Fruit fly (Drosophila melanogaster) whole organism, adult: ENCODE measurements around the gene Proc.

Source experiments
- CG12768 ChIP-seq: fragments of 200-800 bp; sonication (Bioruptor generic); optimal IDR thresholded peaks from 2 replicates; lab custom pipeline; 2017; ENCODE audit warnings: missing biosample characterization, missing genetic modification characterization, mild to moderate bottlenecking, moderate library complexity, missing genetic modification reagents
- CG1620 ChIP-seq: fragments of 200-800 bp; sonication (Bioruptor generic); optimal IDR thresholded peaks from 2 replicates; lab custom pipeline; 2016; ENCODE audit warnings: missing biosample characterization, missing genetic modification characterization
- CG33017 ChIP-seq: fragments of 200-800 bp; sonication (Bioruptor generic); optimal IDR thresholded peaks from 2 replicates; lab custom pipeline; 2018; ENCODE audit warnings: missing biosample characterization, mild to moderate bottlenecking, missing genetic modification characterization, moderate library complexity
- CG7045 ChIP-seq: fragments of 200-800 bp; sonication (Bioruptor generic); optimal IDR thresholded peaks from 2 replicates; lab custom pipeline; 2017; ENCODE audit warnings: missing biosample characterization, mild to moderate bottlenecking, missing genetic modification characterization
- CG7101 ChIP-seq: fragments of 200-800 bp; sonication (Bioruptor generic); optimal IDR thresholded peaks from 2 replicates; lab custom pipeline; 2018; ENCODE audit warnings: missing biosample characterization, mild to moderate bottlenecking, missing genetic modification characterization, moderate library complexity
- cic ChIP-seq: fragments of 200-800 bp; sonication (Bioruptor generic); optimal IDR thresholded peaks from 2 replicates; lab custom pipeline; 2017; ENCODE audit warnings: missing biosample characterization, mild to moderate bottlenecking, missing genetic modification characterization, moderate library complexity

- TF ChIP-seq CG33017 (tag; lab: Kevin White, UChicago) (no peak), CG1620 (GFP tag; lab: Kevin White, UChicago) (no peak), CG12768 (GFP tag; lab: Kevin White, UChicago) (no peak), CG7045 (GFP tag; lab: Kevin White, UChicago) (no peak), CG7101 (tag; lab: Kevin White, UChicago) (no peak), cic (GFP tag; lab: Kevin White, UChicago) (no peak)
Observed at dm6 chr2L:7860739-7861138, 10.5 kb downstream of the Proc start, which contains the start of gene TwdlE.
